Fruit fly (Drosophila melanogaster): ENCODE data around the gene CG6749.

DNA sequence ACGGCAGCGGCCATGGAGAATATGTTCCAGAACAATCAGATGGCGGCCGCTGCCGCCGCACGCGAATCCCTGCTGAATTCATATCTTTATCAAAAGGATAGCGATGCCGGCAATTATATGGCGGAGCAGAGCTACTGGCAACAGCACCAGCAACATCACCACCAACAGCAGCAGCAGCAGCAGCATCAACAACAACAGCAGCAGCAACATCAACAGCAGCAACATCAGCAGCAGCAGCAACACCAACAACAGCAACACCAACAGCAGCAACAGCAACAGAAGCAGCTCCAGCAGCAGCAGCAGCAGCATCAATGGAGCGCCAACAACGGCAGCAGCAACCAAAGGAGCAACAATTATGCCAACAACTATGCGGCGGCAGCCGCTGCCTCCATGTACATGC lies 24.8 kb downstream of the CG6749 start:
- TF ChIP-seq ss (GFP tag; optimal IDR thresholded peaks at IDR 0.05) (no peak), CG16779 (tag; optimal IDR thresholded peaks at IDR 0.05) (no peak), Sox15 (GFP tag; optimal IDR thresholded peaks at IDR 0.05) (no peak)
